Worm (Caenorhabditis elegans): ENCODE data around the gene ZK1248.11.
"Not testable (repeated sequence)": the region's sequence is repeated elsewhere in the genome, so short reads cannot be mapped to it uniquely, and the experiment has no call there.

The ZK1248.11 gene

ce11 chrII:5820282-5820762, 8.1 kb downstream of the ZK1248.11 start, which contains the start of gene ehs-1:
Gene ehs-1, plus strand, starts transcription at chrII:5820712.
- TF ChIP-seq him-1 (tag; optimal IDR thresholded peaks at IDR 0.05), result no peak
- TF ChIP-seq W03F9.2 (tag; optimal IDR thresholded peaks at IDR 0.05), result no peak
- TF ChIP-seq dao-5 (tag; optimal IDR thresholded peaks at IDR 0.05), result no peak

ce11 chrII:5819655-5820054, 8.7 kb downstream of the ZK1248.11 start:
- TF ChIP-seq W03F9.2 (tag; optimal IDR thresholded peaks at IDR 0.05) (peak; percentile 61), him-1 (tag; optimal IDR thresholded peaks at IDR 0.05) (no peak)

ce11 chrII:5818298-5818697, 10.1 kb downstream of the ZK1248.11 start, which contains the start of gene ZK1248.4:
Gene ZK1248.4, plus strand, starts transcription at chrII:5818598.
- TF ChIP-seq him-1 (tag; optimal IDR thresholded peaks at IDR 0.05) (no peak), W03F9.2 (tag; optimal IDR thresholded peaks at IDR 0.05) (no peak), dao-5 (tag; optimal IDR thresholded peaks at IDR 0.05) (no peak)

- TF ChIP-seq dao-5 (tag; optimal IDR thresholded peaks at IDR 0.05), result no peak
- TF ChIP-seq W03F9.2 (tag; optimal IDR thresholded peaks at IDR 0.05), result no peak
- no peak for TF ChIP-seq him-1 (tag; optimal IDR thresholded peaks at IDR 0.05)
Measured at ce11 chrII:5816346-5816745, 12.0 kb downstream of the ZK1248.11 start, which contains the start of gene ZK1248.20. Gene ZK1248.20, plus strand, starts transcription at chrII:5816646.

- not testable (repeated sequence) for TF ChIP-seq him-1, dao-5, W03F9.2 (tag; optimal IDR thresholded peaks at IDR 0.05)
Measured at ce11 chrII:5815382-5815781, 13.0 kb downstream of the ZK1248.11 start, which contains the start of gene wago-5. Gene wago-5, minus strand, starts transcription at chrII:5815482.

- no peak for TF ChIP-seq W03F9.2 (tag; optimal IDR thresholded peaks at IDR 0.05)
- no peak for TF ChIP-seq him-1 (tag; optimal IDR thresholded peaks at IDR 0.05)
- no peak for TF ChIP-seq dao-5 (tag; optimal IDR thresholded peaks at IDR 0.05)
Measured at ce11 chrII:5810230-5810629, 18.2 kb downstream of the ZK1248.11 start, which contains the start of the genes msp-64 and ZK1248.5. Gene msp-64, minus strand, starts transcription at chrII:5810330. Gene ZK1248.5, plus strand, starts transcription at chrII:5810514.

ce11 chrII:5806563-5806962, 21.8 kb downstream of the ZK1248.11 start:
- no peak for TF ChIP-seq him-1 (tag; optimal IDR thresholded peaks at IDR 0.05)

- no peak for TF ChIP-seq dao-5 (tag; optimal IDR thresholded peaks at IDR 0.05)
Measured at ce11 chrII:5805303-5805702, 23.1 kb downstream of the ZK1248.11 start, which contains the start of gene K05F1.10. Gene K05F1.10, minus strand, starts transcription at chrII:5805473.

ce11 chrII:5804288-5804687, 24.1 kb downstream of the ZK1248.11 start:
- TF ChIP-seq dao-5 (tag; optimal IDR thresholded peaks at IDR 0.05), result no peak
- TF ChIP-seq W03F9.2 (tag; optimal IDR thresholded peaks at IDR 0.05), result no peak
- no peak for TF ChIP-seq him-1 (tag; optimal IDR thresholded peaks at IDR 0.05)

- TF ChIP-seq dao-5 (tag; optimal IDR thresholded peaks at IDR 0.05), result no peak
- TF ChIP-seq W03F9.2 (tag; optimal IDR thresholded peaks at IDR 0.05), result no peak
- TF ChIP-seq him-1 (tag; optimal IDR thresholded peaks at IDR 0.05), result no peak
Measured at ce11 chrII:5801075-5801474, 27.3 kb downstream of the ZK1248.11 start, which contains the start of the genes K05F1.9 and K05F1.1. Gene K05F1.9, minus strand, starts transcription at chrII:5801175. Gene K05F1.1, plus strand, starts transcription at chrII:5801382.

ce11 chrII:5799553-5799952, 28.8 kb downstream of the ZK1248.11 start, which contains the start of gene K05F1.8:
Gene K05F1.8, minus strand, starts transcription at chrII:5799653.
- TF ChIP-seq him-1 (tag; optimal IDR thresholded peaks at IDR 0.05) (no peak), W03F9.2 (tag; optimal IDR thresholded peaks at IDR 0.05) (no peak), dao-5 (tag; optimal IDR thresholded peaks at IDR 0.05) (no peak)

- TF ChIP-seq dao-5 (tag; optimal IDR thresholded peaks at IDR 0.05) (no peak), W03F9.2 (tag; optimal IDR thresholded peaks at IDR 0.05) (no peak), him-1 (tag; optimal IDR thresholded peaks at IDR 0.05) (no peak)
Measured at ce11 chrII:5797348-5797977, 30.9 kb downstream of the ZK1248.11 start, which contains the start of the genes msp-63 and msp-142. Gene msp-63, minus strand, starts transcription at chrII:5797448. Gene msp-142, plus strand, starts transcription at chrII:5797927.

ce11 chrII:5794195-5794594, 34.2 kb downstream of the ZK1248.11 start, which contains the start of gene acdh-8:
Gene acdh-8, plus strand, starts transcription at chrII:5794495.
- no peak for TF ChIP-seq him-1 (tag; optimal IDR thresholded peaks at IDR 0.05)
- TF ChIP-seq dao-5 (tag; optimal IDR thresholded peaks at IDR 0.05), result no peak
- TF ChIP-seq W03F9.2 (tag; optimal IDR thresholded peaks at IDR 0.05), result no peak

ce11 chrII:5792490-5792889, 35.9 kb downstream of the ZK1248.11 start, which contains the start of gene K05F1.14:
Gene K05F1.14, minus strand, starts transcription at chrII:5792590.
- TF ChIP-seq dao-5 (tag; optimal IDR thresholded peaks at IDR 0.05), result no peak
- TF ChIP-seq W03F9.2 (tag; optimal IDR thresholded peaks at IDR 0.05), result no peak
- TF ChIP-seq him-1 (tag; optimal IDR thresholded peaks at IDR 0.05), result no peak
